4 worm cellular contexts compared by ENCODE assay signal in the genomic region with DNA sequence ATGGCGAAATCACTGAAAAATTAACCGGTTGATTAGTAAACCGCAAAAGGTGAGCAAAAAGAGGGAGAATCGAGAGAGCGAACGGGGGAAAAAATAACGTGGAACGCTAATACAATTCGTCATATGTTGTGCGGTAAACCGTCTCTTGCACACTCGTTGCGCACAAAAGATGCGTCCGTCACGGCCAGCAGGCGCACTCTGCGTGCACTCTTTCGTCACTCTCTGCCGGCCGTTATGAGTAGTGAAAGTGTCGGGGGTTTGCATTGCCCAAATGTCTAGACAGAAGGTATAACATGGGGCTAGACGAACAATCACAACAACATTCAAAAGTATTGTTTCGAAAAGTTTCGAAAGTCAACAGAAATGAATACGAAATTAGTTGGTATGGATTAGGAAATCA.
TF ChIP-seq lines count a peak whose summit lies in the region.

A gene (minus strand): TSS at position 12 of the 400 bp plus-strand sequence.

TF ChIP-seq in whole organism, L2 larva, 48 proteins besides CTCF, POLR2A, EP300 and RAD21 (continues in another document):
- TF ChIP-seq sma-9 (GFP tag; optimal IDR thresholded peaks at IDR 0.05; lab: Kevin White, UChicago) (peak; percentile 96), sma-9 (tag; optimal IDR thresholded peaks at IDR 0.05; lab: Kevin White, UChicago) (no peak), nhr-23 (tag; optimal IDR thresholded peaks at IDR 0.05; lab: Kevin White, UChicago) (no peak), mbf-1 (tag; optimal IDR thresholded peaks at IDR 0.05; lab: Kevin White, UChicago) (no peak), nhr-77 (tag; optimal IDR thresholded peaks at IDR 0.05; lab: Kevin White, UChicago) (no peak), mab-5 (tag; optimal IDR thresholded peaks at IDR 0.05; lab: Kevin White, UChicago) (peak; percentile 74), ztf-4 (tag; optimal IDR thresholded peaks at IDR 0.05; lab: Kevin White, UChicago) (peak; percentile 47), egl-27 (tag; optimal IDR thresholded peaks at IDR 0.05; lab: Kevin White, UChicago) (peak; percentile 87), fos-1 (tag; optimal IDR thresholded peaks at IDR 0.05; lab: Kevin White, UChicago) (peak; percentile 90), lin-13 (GFP tag; optimal IDR thresholded peaks at IDR 0.05; lab: Kevin White, UChicago) (peak; percentile 87), ZK546.5 (tag; optimal IDR thresholded peaks at IDR 0.05; lab: Kevin White, UChicago) (no peak), nhr-21 (tag; optimal IDR thresholded peaks at IDR 0.05; lab: Kevin White, UChicago) (peak; percentile 85), ztf-1 (GFP tag; conservative IDR thresholded peaks at IDR 0.05; lab: Robert Waterston, UW) (no peak), nhr-25 (tag; optimal IDR thresholded peaks at IDR 0.05; lab: Kevin White, UChicago) (peak; percentile 92), sma-3 (GFP tag; optimal IDR thresholded peaks at IDR 0.05; lab: Kevin White, UChicago) (peak; percentile 94), zag-1 (tag; optimal IDR thresholded peaks at IDR 0.05; lab: Kevin White, UChicago) (peak; percentile 14), Y55F3AM.14 (GFP tag; optimal IDR thresholded peaks at IDR 0.05; lab: Kevin White, UChicago) (peak; percentile 17), aly-2 (tag; optimal IDR thresholded peaks at IDR 0.05; lab: Kevin White, UChicago) (no peak), peb-1 (tag; optimal IDR thresholded peaks at IDR 0.05; lab: Kevin White, UChicago) (no peak), crh-2 (tag; optimal IDR thresholded peaks at IDR 0.05; lab: Kevin White, UChicago) (peak; percentile 92), nhr-11 (tag; optimal IDR thresholded peaks at IDR 0.05; lab: Kevin White, UChicago) (no peak), lin-39 (tag; optimal IDR thresholded peaks at IDR 0.05; lab: Kevin White, UChicago) (no peak)

TF ChIP-seq in whole organism, L4 larva, 104 proteins besides CTCF, POLR2A, EP300 and RAD21 (continues in another document):
- TF ChIP-seq lin-13 (GFP tag; optimal IDR thresholded peaks at IDR 0.05; lab: Kevin White, UChicago) = peak; percentile 90
- TF ChIP-seq ctbp-1 (GFP tag; IDR thresholded peaks at IDR 0.05; lab: Robert Waterston, UW) = peak; percentile 78
- peak in 1 of 2 experiments; percentile 73 for TF ChIP-seq hif-1 (tag; optimal IDR thresholded peaks at IDR 0.05; lab: Kevin White, UChicago)
- no peak for TF ChIP-seq dmd-8 (GFP tag; IDR thresholded peaks at IDR 0.05; lab: Robert Waterston, UW)
- TF ChIP-seq vab-7 (GFP tag; IDR thresholded peaks at IDR 0.05; lab: Robert Waterston, UW) = peak; percentile 45; the same call in 1 of the 2 replicates
- TF ChIP-seq ZK337.2 (GFP tag; IDR thresholded peaks at IDR 0.05; lab: Robert Waterston, UW) = no peak
- TF ChIP-seq dpl-1 (GFP tag; optimal IDR thresholded peaks at IDR 0.05; lab: Kevin White, UChicago) = peak; percentile 86
- peak; percentile 96 for TF ChIP-seq mep-1 (tag; optimal IDR thresholded peaks at IDR 0.05; lab: Kevin White, UChicago)
- TF ChIP-seq mdt-29 (GFP tag; IDR thresholded peaks at IDR 0.05; lab: Robert Waterston, UW) = peak; percentile 63
- TF ChIP-seq lsy-2 (tag; optimal IDR thresholded peaks at IDR 0.05; lab: Kevin White, UChicago) = peak; percentile 66 to 88
- peak; percentile 92 for TF ChIP-seq duxl-1 (tag; optimal IDR thresholded peaks at IDR 0.05; lab: Kevin White, UChicago; ENCODE audit: poor library complexity)
- peak; percentile 82 for TF ChIP-seq nhr-28 (tag; optimal IDR thresholded peaks at IDR 0.05; lab: Kevin White, UChicago)
- peak; percentile 93 for TF ChIP-seq mes-2 (tag; optimal IDR thresholded peaks at IDR 0.05; lab: Kevin White, UChicago; ENCODE audit: poor library complexity, severe bottlenecking)
- TF ChIP-seq ceh-62 (tag; optimal IDR thresholded peaks at IDR 0.05; lab: Kevin White, UChicago) = no peak
- TF ChIP-seq pha-4 (GFP tag; IDR thresholded peaks at IDR 0.05; lab: Robert Waterston, UW) = no peak; the same call in 1 of the 2 replicates
- no peak for TF ChIP-seq pha-4 (tag; optimal IDR thresholded peaks at IDR 0.05; lab: Kevin White, UChicago)
- TF ChIP-seq lin-15B (tag; optimal IDR thresholded peaks at IDR 0.05; lab: Kevin White, UChicago) = no peak
- peak; percentile 84 for TF ChIP-seq spr-3 (GFP tag; optimal IDR thresholded peaks at IDR 0.05; lab: Kevin White, UChicago)
- peak; percentile 83 for TF ChIP-seq lin-38 (GFP tag; IDR thresholded peaks at IDR 0.05; lab: Robert Waterston, UW)
- peak; percentile 67 for TF ChIP-seq nhr-77 (tag; optimal IDR thresholded peaks at IDR 0.05; lab: Kevin White, UChicago)
- TF ChIP-seq daf-8 (GFP tag; IDR thresholded peaks at IDR 0.05; lab: Robert Waterston, UW) = no peak
- TF ChIP-seq F10B5.3 (tag; optimal IDR thresholded peaks at IDR 0.05; lab: Kevin White, UChicago) = peak; percentile 84

TF ChIP-seq in whole organism, late embryonic, 69 proteins besides CTCF, POLR2A, EP300 and RAD21 (continues in another document):
- TF ChIP-seq fax-1 (tag; optimal IDR thresholded peaks at IDR 0.05; lab: Kevin White, UChicago) = no peak
- no peak for TF ChIP-seq fkh-6 (tag; optimal IDR thresholded peaks at IDR 0.05; lab: Kevin White, UChicago)
- peak; percentile 34 for TF ChIP-seq F13H6.1 (tag; optimal IDR thresholded peaks at IDR 0.05; lab: Kevin White, UChicago)
- no peak for TF ChIP-seq T23F11.4 (GFP tag; optimal IDR thresholded peaks at IDR 0.05; lab: Kevin White, UChicago)
- TF ChIP-seq zip-5 (tag; optimal IDR thresholded peaks at IDR 0.05; lab: Kevin White, UChicago) = peak; percentile 1
- TF ChIP-seq tbx-7 (tag; optimal IDR thresholded peaks at IDR 0.05; lab: Kevin White, UChicago) = no peak
- TF ChIP-seq hlh-15 (tag; optimal IDR thresholded peaks at IDR 0.05; lab: Kevin White, UChicago) = no peak
- TF ChIP-seq unc-42 (tag; optimal IDR thresholded peaks at IDR 0.05; lab: Kevin White, UChicago) = peak; percentile 49
- peak; percentile 28 for TF ChIP-seq syd-9 (tag; optimal IDR thresholded peaks at IDR 0.05; lab: Kevin White, UChicago)
- TF ChIP-seq ceh-48 (tag; optimal IDR thresholded peaks at IDR 0.05; lab: Kevin White, UChicago) = no peak
- no peak for TF ChIP-seq pqm-1 (tag; optimal IDR thresholded peaks at IDR 0.05; lab: Kevin White, UChicago)
- TF ChIP-seq eyg-1 (tag; optimal IDR thresholded peaks at IDR 0.05; lab: Kevin White, UChicago) = no peak
- TF ChIP-seq nfya-1 (tag; optimal IDR thresholded peaks at IDR 0.05; lab: Kevin White, UChicago) = peak; percentile 59
- TF ChIP-seq pat-9 (tag; optimal IDR thresholded peaks at IDR 0.05; lab: Kevin White, UChicago) = peak; percentile 28
- TF ChIP-seq nhr-11 (tag; optimal IDR thresholded peaks at IDR 0.05; lab: Kevin White, UChicago) = no peak
- TF ChIP-seq tbx-2 (tag; optimal IDR thresholded peaks at IDR 0.05; lab: Kevin White, UChicago) = peak; percentile 73
- peak; percentile 41 for TF ChIP-seq che-1 (tag; optimal IDR thresholded peaks at IDR 0.05; lab: Kevin White, UChicago)
- no peak for TF ChIP-seq sox-2 (GFP tag; IDR thresholded peaks at IDR 0.05; lab: Robert Waterston, UW)
- peak; percentile 52 for TF ChIP-seq hlh-30 (tag; optimal IDR thresholded peaks at IDR 0.05; lab: Kevin White, UChicago; ENCODE audit: insufficient read depth)
- no peak for TF ChIP-seq pros-1 (tag; optimal IDR thresholded peaks at IDR 0.05; lab: Kevin White, UChicago)
- TF ChIP-seq rnt-1 (tag; optimal IDR thresholded peaks at IDR 0.05; lab: Kevin White, UChicago) = peak; percentile 62
- peak; percentile 8 for TF ChIP-seq pax-1 (tag; optimal IDR thresholded peaks at IDR 0.05; lab: Kevin White, UChicago)
- no peak for TF ChIP-seq K02D7.2 (tag; optimal IDR thresholded peaks at IDR 0.05; lab: Kevin White, UChicago)
- TF ChIP-seq dve-1 (tag; optimal IDR thresholded peaks at IDR 0.05; lab: Kevin White, UChicago) = peak; percentile 19
- no peak for TF ChIP-seq hlh-6 (tag; optimal IDR thresholded peaks at IDR 0.05; lab: Kevin White, UChicago)

TF ChIP-seq in whole organism, mixed stage, embryonic, 35 proteins besides CTCF, POLR2A, EP300 and RAD21 (continues in another document):
- TF ChIP-seq ceh-43 (GFP tag; optimal IDR thresholded peaks at IDR 0.05; lab: Kevin White, UChicago) = no peak
- peak; percentile 96 for TF ChIP-seq lin-13 (tag; optimal IDR thresholded peaks at IDR 0.05; lab: Kevin White, UChicago)
- TF ChIP-seq lsy-2 (tag; optimal IDR thresholded peaks at IDR 0.05; lab: Kevin White, UChicago) = peak; percentile 40
- peak; percentile 22 for TF ChIP-seq flh-1 (GFP tag; optimal IDR thresholded peaks at IDR 0.05; lab: Kevin White, UChicago)
- TF ChIP-seq zip-8 (tag; optimal IDR thresholded peaks at IDR 0.05; lab: Kevin White, UChicago) = no peak
- no peak for TF ChIP-seq nhr-28 (tag; optimal IDR thresholded peaks at IDR 0.05; lab: Kevin White, UChicago)
- peak; percentile 37 for TF ChIP-seq lin-32 (GFP tag; optimal IDR thresholded peaks at IDR 0.05; lab: Kevin White, UChicago)
- TF ChIP-seq mab-5 (tag; optimal IDR thresholded peaks at IDR 0.05; lab: Kevin White, UChicago) = no peak
- TF ChIP-seq nhr-76 (tag; optimal IDR thresholded peaks at IDR 0.05; lab: Kevin White, UChicago) = no peak
- no peak for TF ChIP-seq unc-62 (GFP tag; optimal IDR thresholded peaks at IDR 0.05; lab: Kevin White, UChicago)
- peak; percentile 15 for TF ChIP-seq ztf-11 (tag; optimal IDR thresholded peaks at IDR 0.05; lab: Kevin White, UChicago)
- TF ChIP-seq tbx-8 (GFP tag; optimal IDR thresholded peaks at IDR 0.05; lab: Kevin White, UChicago) = no peak
- peak; percentile 38 for TF ChIP-seq ham-2 (GFP tag; optimal IDR thresholded peaks at IDR 0.05; lab: Kevin White, UChicago)
- TF ChIP-seq cnd-1 (tag; optimal IDR thresholded peaks at IDR 0.05; lab: Kevin White, UChicago) = peak; percentile 71
- no peak for TF ChIP-seq nhr-2 (tag; optimal IDR thresholded peaks at IDR 0.05; lab: Kevin White, UChicago)
- TF ChIP-seq nhr-12 (tag; optimal IDR thresholded peaks at IDR 0.05; lab: Kevin White, UChicago) = peak; percentile 7
- TF ChIP-seq elt-1 (tag; optimal IDR thresholded peaks at IDR 0.05; lab: Kevin White, UChicago; ENCODE audit: borderline replicate concordance, insufficient read depth) = no peak
- peak; percentile 52 for TF ChIP-seq M03D4.4 (tag; optimal IDR thresholded peaks at IDR 0.05; lab: Kevin White, UChicago)
- peak; percentile 70 for TF ChIP-seq blmp-1 (tag; optimal IDR thresholded peaks at IDR 0.05; lab: Kevin White, UChicago)
- no peak for TF ChIP-seq sem-2 (GFP tag; optimal IDR thresholded peaks at IDR 0.05; lab: Kevin White, UChicago)
- no peak for TF ChIP-seq snpc-4 (tag; optimal IDR thresholded peaks at IDR 0.05; lab: Kevin White, UChicago)
- no peak for TF ChIP-seq ceh-39 (tag; optimal IDR thresholded peaks at IDR 0.05; lab: Kevin White, UChicago)
- peak; percentile 13 for TF ChIP-seq nhr-237 (tag; optimal IDR thresholded peaks at IDR 0.05; lab: Kevin White, UChicago)
- peak; percentile 38 for TF ChIP-seq hlh-1 (tag; optimal IDR thresholded peaks at IDR 0.05; lab: Kevin White, UChicago)
- peak; percentile 44 for TF ChIP-seq ceh-83 (GFP tag; optimal IDR thresholded peaks at IDR 0.05; lab: Kevin White, UChicago)
- TF ChIP-seq pha-4 (tag; optimal IDR thresholded peaks at IDR 0.05; lab: Kevin White, UChicago) = peak; percentile 89
- no peak for TF ChIP-seq ces-1 (GFP tag; optimal IDR thresholded peaks at IDR 0.05; lab: Kevin White, UChicago)
- TF ChIP-seq elt-3 (tag; optimal IDR thresholded peaks at IDR 0.05; lab: Kevin White, UChicago) = peak; percentile 9
